Worm (Caenorhabditis elegans): ENCODE data around the gene str-187.

ce11 chrIV:17278861-17279591, 13.6 kb downstream of the str-187 start, which contains the start of gene hsp-1:
- TF ChIP-seq dao-5 (tag; optimal IDR thresholded peaks at IDR 0.05) (no peak), him-1 (tag; optimal IDR thresholded peaks at IDR 0.05) (no peak), W03F9.2 (tag; optimal IDR thresholded peaks at IDR 0.05) (no peak)
